Fruit fly (Drosophila melanogaster): Measurements from ENCODE around the gene eff.

- no peak for TF ChIP-seq h (optimal IDR thresholded peaks at IDR 0.05)
- no peak for TF ChIP-seq psq (optimal IDR thresholded peaks at IDR 0.05)
Measured at dm6 chr3R:14695054-14695453, 46.1 kb downstream of the eff start.
